Fruit fly (Drosophila melanogaster) whole organism, embryonic: ENCODE data around the gene CG3984.

Experiments used
- Abd-B ChIP-seq: fragments of 200-800 bp; sonication (Bioruptor generic); optimal IDR thresholded peaks from 2 replicates; lab custom pipeline; 2018; ENCODE audit warnings: missing biosample characterization, mild to moderate bottlenecking, missing genetic modification characterization, moderate library complexity
- Aef1 ChIP-seq: fragments of 200-800 bp; sonication (Bioruptor generic); IDR thresholded peaks from 3 replicates; pipeline ENCODE4 v1.3.6; 2022; ENCODE audit warnings: missing biosample characterization, missing genetic modification characterization
- Antp ChIP-seq: fragments of 200-800 bp; sonication (Bioruptor generic); optimal IDR thresholded peaks from 3 replicates; lab custom pipeline; 2016; ENCODE audit warnings: missing biosample characterization, missing genetic modification characterization
- CG13775 ChIP-seq: fragments of 200-800 bp; sonication (Bioruptor generic); optimal IDR thresholded peaks from 3 replicates; lab custom pipeline; 2017; ENCODE audit warnings: missing biosample characterization, mild to moderate bottlenecking, missing genetic modification characterization
- CG14014 ChIP-seq: fragments of 200-800 bp; sonication (Bioruptor generic); IDR thresholded peaks from 2 replicates; pipeline ENCODE4 v1.3.6; 2022; ENCODE audit warnings: missing biosample characterization, missing genetic modification characterization
- CG15696 ChIP-seq: fragments of 200-800 bp; sonication (Bioruptor generic); optimal IDR thresholded peaks from 2 replicates; lab custom pipeline; 2019; ENCODE audit warnings: missing biosample characterization, mild to moderate bottlenecking, missing genetic modification characterization, moderate library complexity
- CG1602 ChIP-seq: fragments of 200-800 bp; sonication (Bioruptor generic); optimal IDR thresholded peaks from 3 replicates; lab custom pipeline; 2016; ENCODE audit warnings: missing biosample characterization, missing genetic modification characterization
- CG17802 ChIP-seq: fragments of 200-800 bp; sonication (Bioruptor generic); optimal IDR thresholded peaks from 2 replicates; lab custom pipeline; 2018; ENCODE audit warnings: missing biosample characterization, mild to moderate bottlenecking, missing genetic modification characterization, moderate library complexity
- CG17829 ChIP-seq: fragments of 200-800 bp; optimal IDR thresholded peaks from 2 replicates; lab custom pipeline; 2019; ENCODE audit warnings: missing biosample characterization, mild to moderate bottlenecking, missing genetic modification characterization, moderate library complexity
- CG1832 ChIP-seq: fragments of 200-800 bp; sonication (Bioruptor generic); optimal IDR thresholded peaks from 2 replicates; lab custom pipeline; 2017; ENCODE audit warnings: missing biosample characterization, mild to moderate bottlenecking, missing genetic modification characterization, inconsistent platforms
- CG2129 ChIP-seq: fragments of 200-800 bp; sonication (Bioruptor generic); IDR thresholded peaks from 2 replicates; pipeline ENCODE4 v1.3.6; 2022; ENCODE audit warnings: missing biosample characterization, missing genetic modification characterization; ENCODE audit not compliant: partially characterized antibody
- CG2712 ChIP-seq: fragments of 200-800 bp; optimal IDR thresholded peaks from 3 replicates; lab custom pipeline; 2019; ENCODE audit warnings: missing biosample characterization, mild to moderate bottlenecking, missing genetic modification characterization, moderate library complexity
- CG31224 ChIP-seq: fragments of 200-800 bp; sonication (Bioruptor generic); IDR thresholded peaks from 2 replicates; pipeline ENCODE4 v1.3.6; 2022; ENCODE audit warnings: missing biosample characterization, missing genetic modification characterization
- CG31365 ChIP-seq: fragments of 200-800 bp; sonication (Bioruptor generic); optimal IDR thresholded peaks from 2 replicates; lab custom pipeline; 2018; ENCODE audit warnings: missing biosample characterization, mild to moderate bottlenecking, missing genetic modification characterization
- CG4854 ChIP-seq: fragments of 200-800 bp; sonication (Bioruptor generic); optimal IDR thresholded peaks from 2 replicates; lab custom pipeline; 2016; ENCODE audit warnings: missing biosample characterization, missing genetic modification characterization, inconsistent platforms
- CG6813 ChIP-seq: fragments of 200-800 bp; sonication (Bioruptor generic); optimal IDR thresholded peaks from 2 replicates; lab custom pipeline; 2017; ENCODE audit warnings: missing biosample characterization, missing genetic modification characterization, mild to moderate bottlenecking, moderate library complexity, missing genetic modification reagents
- CG9727 ChIP-seq: fragments of 200-800 bp; sonication (Bioruptor generic); optimal IDR thresholded peaks from 3 replicates; lab custom pipeline; 2017; ENCODE audit warnings: missing biosample characterization, mild to moderate bottlenecking, missing genetic modification characterization
- Doc2 ChIP-seq: fragments of 200-800 bp; sonication (Bioruptor generic); IDR thresholded peaks from 2 replicates; pipeline ENCODE4 v1.3.6; 2022; ENCODE audit warnings: missing biosample characterization, missing genetic modification characterization
- E2f1 ChIP-seq: fragments of 200-800 bp; sonication (Bioruptor generic); IDR thresholded peaks from 2 replicates; pipeline ENCODE4 v1.3.6; 2022; ENCODE audit warnings: missing biosample characterization, missing genetic modification characterization
- Fer1 ChIP-seq: fragments of 200-800 bp; sonication (Bioruptor generic); optimal IDR thresholded peaks from 2 replicates; lab custom pipeline; 2017; ENCODE audit warnings: missing biosample characterization, mild to moderate bottlenecking, missing genetic modification characterization
- Fer3 ChIP-seq: fragments of 200-800 bp; sonication (Bioruptor generic); optimal IDR thresholded peaks from 2 replicates; lab custom pipeline; 2018; ENCODE audit warnings: missing biosample characterization, mild to moderate bottlenecking, missing genetic modification characterization, moderate library complexity
- H15 ChIP-seq: fragments of 200-800 bp; sonication (Bioruptor generic); IDR thresholded peaks from 3 replicates; pipeline ENCODE4 v1.3.6; 2022; ENCODE audit warnings: missing biosample characterization, missing genetic modification characterization
- HmgD ChIP-seq: fragments of 200-800 bp; sonication (Bioruptor generic); optimal IDR thresholded peaks from 3 replicates; lab custom pipeline; 2016; ENCODE audit warnings: missing biosample characterization, missing genetic modification characterization
- Lhr ChIP-seq: fragments of 200-800 bp; sonication (Bioruptor generic); optimal IDR thresholded peaks from 3 replicates; lab custom pipeline; 2017; ENCODE audit warnings: mild to moderate bottlenecking, missing biosample characterization, missing genetic modification reagents, missing genetic modification characterization
- Max ChIP-seq: fragments of 200-800 bp; sonication (Bioruptor generic); optimal IDR thresholded peaks from 2 replicates; lab custom pipeline; 2016; ENCODE audit warnings: missing biosample characterization, mild to moderate bottlenecking, missing genetic modification characterization
- NK7.1 ChIP-seq: fragments of 200-800 bp; sonication (Bioruptor generic); optimal IDR thresholded peaks from 3 replicates; lab custom pipeline; 2016; ENCODE audit warnings: missing biosample characterization, missing genetic modification characterization
- TFAM ChIP-seq: fragments of 200-800 bp; sonication (Bioruptor generic); optimal IDR thresholded peaks from 2 replicates; lab custom pipeline; 2017; ENCODE audit warnings: missing biosample characterization, missing genetic modification characterization, inconsistent platforms
- ac ChIP-seq: fragments of 200-800 bp; sonication (Bioruptor generic); optimal IDR thresholded peaks from 3 replicates; lab custom pipeline; 2017; ENCODE audit warnings: missing biosample characterization, mild to moderate bottlenecking, missing genetic modification characterization
- ap ChIP-seq: fragments of 200-800 bp; sonication (Bioruptor generic); IDR thresholded peaks from 2 replicates; pipeline ENCODE4 v1.3.6; 2022; ENCODE audit warnings: missing biosample characterization, missing genetic modification characterization
- ase ChIP-seq: fragments of 200-800 bp; sonication (Bioruptor generic); IDR thresholded peaks from 3 replicates; pipeline ENCODE4 v1.3.6; 2022; ENCODE audit warnings: missing biosample characterization, missing genetic modification characterization
- chn ChIP-seq: fragments of 200-800 bp; sonication (Bioruptor generic); optimal IDR thresholded peaks from 2 replicates; lab custom pipeline; 2016; ENCODE audit warnings: missing biosample characterization, missing genetic modification characterization
- ci ChIP-seq: fragments of 200-800 bp; sonication (Bioruptor generic); IDR thresholded peaks from 3 replicates; pipeline ENCODE4 v1.3.6; 2022; ENCODE audit warnings: missing biosample characterization, missing genetic modification characterization
- dan ChIP-seq: fragments of 200-800 bp; sonication (Bioruptor generic); IDR thresholded peaks from 2 replicates; pipeline ENCODE4 v1.3.6; 2022; ENCODE audit warnings: missing biosample characterization, missing genetic modification characterization
- dysf ChIP-seq: fragments of 200-800 bp; sonication (Bioruptor generic); IDR thresholded peaks from 3 replicates; pipeline ENCODE4 v1.3.6; 2022; ENCODE audit warnings: missing biosample characterization, missing genetic modification characterization
- exex ChIP-seq: fragments of 200-800 bp; sonication (Bioruptor generic); optimal IDR thresholded peaks from 4 replicates; lab custom pipeline; 2018; ENCODE audit warnings: missing biosample characterization, mild to moderate bottlenecking, missing genetic modification characterization, moderate library complexity
- eyg ChIP-seq: fragments of 200-800 bp; sonication (Bioruptor generic); optimal IDR thresholded peaks from 3 replicates; lab custom pipeline; 2016; ENCODE audit warnings: missing biosample characterization, missing genetic modification characterization
- fd3F ChIP-seq: fragments of 200-800 bp; sonication (Bioruptor generic); optimal IDR thresholded peaks from 2 replicates; lab custom pipeline; 2018; ENCODE audit warnings: missing biosample characterization, mild to moderate bottlenecking, missing genetic modification characterization, moderate library complexity
- gcm ChIP-seq: fragments of 200-800 bp; sonication (Bioruptor generic); optimal IDR thresholded peaks from 2 replicates; lab custom pipeline; 2019; ENCODE audit warnings: missing biosample characterization, mild to moderate bottlenecking, missing genetic modification characterization, moderate library complexity
- grn ChIP-seq: fragments of 200-800 bp; sonication (Bioruptor generic); optimal IDR thresholded peaks from 3 replicates; lab custom pipeline; 2017; ENCODE audit warnings: missing biosample characterization, missing genetic modification characterization
- kay ChIP-seq: fragments of 200-800 bp; sonication (Bioruptor generic); optimal IDR thresholded peaks from 2 replicates; lab custom pipeline; 2016; ENCODE audit warnings: missing biosample characterization, missing genetic modification characterization
- maf-S ChIP-seq: fragments of 200-800 bp; sonication (Bioruptor generic); optimal IDR thresholded peaks from 2 replicates; lab custom pipeline; 2016; ENCODE audit warnings: missing biosample characterization, missing genetic modification characterization
- org-1 ChIP-seq: fragments of 200-800 bp; sonication (Bioruptor generic); optimal IDR thresholded peaks from 2 replicates; lab custom pipeline; 2017; ENCODE audit warnings: missing biosample characterization, missing genetic modification characterization
- peb ChIP-seq: fragments of 200-800 bp; sonication (Bioruptor generic); IDR thresholded peaks from 2 replicates; pipeline ENCODE4 v1.3.6; 2022; ENCODE audit warnings: missing biosample characterization, missing genetic modification characterization
- ranshi ChIP-seq: fragments of 200-800 bp; sonication (Bioruptor generic); IDR thresholded peaks from 2 replicates; pipeline ENCODE4 v1.3.6; 2022; ENCODE audit warnings: missing biosample characterization, missing genetic modification characterization
- sd ChIP-seq: fragments of 200-800 bp; sonication (Bioruptor generic); optimal IDR thresholded peaks from 3 replicates; lab custom pipeline; 2018; ENCODE audit warnings: missing biosample characterization, mild to moderate bottlenecking, missing genetic modification characterization, moderate library complexity
- sens ChIP-seq: fragments of 200-800 bp; sonication (Bioruptor generic); peaks from one replicate; lab custom pipeline; 2016; ENCODE audit warnings: missing biosample characterization, missing genetic modification characterization
- shn ChIP-seq: fragments of 200-800 bp; sonication (Bioruptor generic); optimal IDR thresholded peaks from 3 replicates; lab custom pipeline; 2016; ENCODE audit warnings: missing biosample characterization, missing genetic modification characterization
- slou ChIP-seq: fragments of 200-800 bp; sonication (Bioruptor generic); optimal IDR thresholded peaks from 3 replicates; lab custom pipeline; 2016; ENCODE audit warnings: missing biosample characterization, missing genetic modification characterization
- so ChIP-seq: fragments of 200-800 bp; sonication (Bioruptor generic); IDR thresholded peaks from 3 replicates; pipeline ENCODE4 v1.3.6; 2022; ENCODE audit warnings: missing biosample characterization, missing genetic modification characterization
- sug ChIP-seq: fragments of 200-800 bp; optimal IDR thresholded peaks from 2 replicates; lab custom pipeline; 2019; ENCODE audit warnings: missing biosample characterization, mild to moderate bottlenecking, missing genetic modification characterization, moderate library complexity
- tll ChIP-seq, 2 experiments: fragments of 200-800 bp in 1 of 2; fragments of >200 bp in 1 of 2; sonication (Bioruptor generic) in 1 of 2; optimal IDR thresholded peaks; 2 replicates each; lab custom pipeline; 2017 to 2019; ENCODE audit warnings: missing biosample characterization in 2 of 2, missing genetic modification characterization in 2 of 2, mild to moderate bottlenecking in 1 of 2, moderate library complexity in 1 of 2

CG3984 gene

DNA sequence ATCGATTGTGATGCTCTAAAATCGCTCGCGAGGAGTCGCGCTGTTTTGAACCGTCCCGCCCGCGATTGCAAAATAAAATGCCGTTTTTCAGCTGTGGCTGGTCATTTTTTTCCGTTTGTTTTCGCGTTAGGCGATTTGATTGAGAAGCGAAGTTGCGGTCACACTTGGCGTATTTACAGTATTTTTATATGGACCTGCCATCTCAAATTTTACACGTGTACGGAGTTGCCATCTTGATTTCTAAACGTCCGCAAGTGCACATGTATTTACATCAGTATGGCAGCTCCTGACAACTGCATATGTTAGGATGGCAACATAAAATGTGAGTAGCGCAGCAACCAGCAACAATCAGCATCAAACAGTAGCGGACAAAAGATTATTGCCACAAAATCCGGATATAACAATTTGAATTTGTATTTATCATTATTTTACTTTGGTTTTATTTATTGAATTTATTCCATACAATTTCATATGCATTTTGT lies 41.4 kb upstream of the CG3984 start, which contains the start of gene CG6966 (continued):
- peak; percentile 72 for TF ChIP-seq TFAM (GFP tag; lab: Kevin White, UChicago)
- TF ChIP-seq CG2712 (tag; lab: Kevin White, UChicago): peak; percentile 88
- TF ChIP-seq sens (GFP tag; lab: Kevin White, UChicago): peak; percentile 97
- TF ChIP-seq Fer3: peak; percentile 94
- peak; percentile 95 for TF ChIP-seq Fer1 (GFP tag; lab: Kevin White, UChicago)
- TF ChIP-seq ac: peak; percentile 83
- peak; percentile 100 for TF ChIP-seq Lhr (GFP tag; lab: Kevin White, UChicago)
- TF ChIP-seq peb: no peak
- peak; percentile 85 for TF ChIP-seq CG17802 (tag; lab: Kevin White, UChicago)
- peak; percentile 96 for TF ChIP-seq CG13775 (GFP tag; lab: Kevin White, UChicago)
- peak; percentile 91 for TF ChIP-seq fd3F
- peak; percentile 93 for TF ChIP-seq org-1 (GFP tag; lab: Kevin White, UChicago)
- peak; percentile 95 for TF ChIP-seq CG6813 (GFP tag; lab: Kevin White, UChicago)
- peak; percentile 91 for TF ChIP-seq sd (tag; lab: Kevin White, UChicago)
- TF ChIP-seq CG9727 (GFP tag; lab: Kevin White, UChicago): peak; percentile 93
- TF ChIP-seq CG17829 (tag; lab: Kevin White, UChicago): peak; percentile 92
- peak; percentile 88 for TF ChIP-seq NK7.1 (GFP tag; lab: Kevin White, UChicago)
- no peak for TF ChIP-seq ap (GFP tag; lab: Robert Waterston, UW)
- TF ChIP-seq exex (tag; lab: Kevin White, UChicago): peak; percentile 70
- TF ChIP-seq gcm (GFP tag; lab: Kevin White, UChicago): peak; percentile 88
- TF ChIP-seq ci (GFP tag; lab: Robert Waterston, UW): no peak
- peak; percentile 94 for TF ChIP-seq Max (GFP tag; lab: Kevin White, UChicago)
- peak; percentile 96 for TF ChIP-seq chn (GFP tag; lab: Kevin White, UChicago)
- peak; percentile 93 for TF ChIP-seq CG4854 (GFP tag; lab: Kevin White, UChicago)
- no peak for TF ChIP-seq CG1832 (GFP tag; lab: Kevin White, UChicago)
- TF ChIP-seq sug (tag; lab: Kevin White, UChicago): peak; percentile 93
- TF ChIP-seq CG2129: no peak
- peak; percentile 78 for TF ChIP-seq CG31365 (tag; lab: Kevin White, UChicago)
- TF ChIP-seq CG14014 (GFP tag; lab: Robert Waterston, UW): no peak
- peak in 1 of 2 experiments; percentile 46 for TF ChIP-seq tll (GFP tag; optimal IDR thresholded peaks at IDR 0.05; lab: Kevin White, UChicago)
- TF ChIP-seq Aef1: no peak
- TF ChIP-seq dysf (GFP tag; lab: Robert Waterston, UW): no peak
- TF ChIP-seq E2f1: no peak
- TF ChIP-seq Doc2 (GFP tag; lab: Robert Waterston, UW): no peak
- no peak for TF ChIP-seq H15
- TF ChIP-seq ase: no peak
- TF ChIP-seq CG31224 (GFP tag; lab: Robert Waterston, UW): no peak
- TF ChIP-seq maf-S (GFP tag; lab: Kevin White, UChicago): peak; percentile 97
- TF ChIP-seq CG15696 (tag; lab: Kevin White, UChicago): peak; percentile 78
- peak; percentile 86 for TF ChIP-seq grn (GFP tag; lab: Kevin White, UChicago)
- TF ChIP-seq shn (GFP tag; lab: Kevin White, UChicago): peak; percentile 98
- TF ChIP-seq ranshi (GFP tag; lab: Robert Waterston, UW): no peak
- TF ChIP-seq slou: peak; percentile 98
- peak; percentile 92 for TF ChIP-seq CG1602 (GFP tag; lab: Kevin White, UChicago)
- peak; percentile 77 for TF ChIP-seq kay (GFP tag; lab: Kevin White, UChicago)
- TF ChIP-seq eyg: peak; percentile 95
- peak; percentile 98 for TF ChIP-seq HmgD (GFP tag; lab: Kevin White, UChicago)
- peak; percentile 95 for TF ChIP-seq Antp (GFP tag; lab: Kevin White, UChicago)
- no peak for TF ChIP-seq dan (GFP tag; lab: Robert Waterston, UW)
- TF ChIP-seq Abd-B (GFP tag; lab: Kevin White, UChicago): peak; percentile 94
- TF ChIP-seq so (GFP tag; lab: Robert Waterston, UW): no peak
